Worm (Caenorhabditis elegans) whole organism, L4 larva: Measurements from ENCODE around the gene Y48A6C.4.

Experiments
- D1046.2 ChIP-seq: fragments of 200-800 bp; sonication (Bioruptor generic); IDR thresholded peaks from 2 replicates; pipeline ENCODE4 v1.3.6; 2022; ENCODE audit warnings: missing genetic modification characterization, missing compliant biosample characterization
- F37D6.2 ChIP-seq: sonication (generic microtip); optimal IDR thresholded peaks from 2 replicates; lab custom pipeline; 2016; ENCODE audit warnings: mild to moderate bottlenecking, missing genetic modification characterization, missing compliant biosample characterization
- F49E8.2 ChIP-seq: sonication (generic microtip); optimal IDR thresholded peaks from 2 replicates; lab custom pipeline; 2016; ENCODE audit warnings: missing compliant biosample characterization, mild to moderate bottlenecking, missing genetic modification characterization, borderline replicate concordance
- R02D3.7 ChIP-seq: fragments of 150-350 bp; sonication (generic microtip); optimal IDR thresholded peaks from 3 replicates; lab custom pipeline; 2014; ENCODE audit warnings: missing biosample characterization, missing genetic modification characterization
- T26A8.4 ChIP-seq: fragments of 200-800 bp; sonication (Bioruptor generic); IDR thresholded peaks from 2 replicates; pipeline ENCODE4 v1.3.6; 2022; ENCODE audit warnings: missing genetic modification characterization, missing compliant biosample characterization
- Y105C5A.15 ChIP-seq: fragments of 200-800 bp; sonication (Bioruptor generic); IDR thresholded peaks from 2 replicates; pipeline ENCODE4 v1.3.6; 2022; ENCODE audit warnings: missing genetic modification characterization, missing compliant biosample characterization
- Y48G9A.11 ChIP-seq: fragments of 200-800 bp; sonication (Bioruptor generic); IDR thresholded peaks from 2 replicates; pipeline ENCODE4 v1.3.6; 2022; ENCODE audit warnings: missing genetic modification reagents, missing genetic modification characterization, missing compliant biosample characterization
- Y5F2A.4 ChIP-seq: fragments of 200-800 bp; sonication (Bioruptor generic); optimal IDR thresholded peaks from 2 replicates; lab custom pipeline; 2018; ENCODE audit warnings: mild to moderate bottlenecking, missing genetic modification characterization, missing compliant biosample characterization
- aha-1 ChIP-seq: fragments of 150-350 bp; peaks from one replicate; lab custom pipeline; 2014; ENCODE audit warnings: missing biosample characterization, missing genetic modification characterization
- arid-1 ChIP-seq: fragments of 200-800 bp; sonication (Bioruptor generic); conservative IDR thresholded peaks from 2 replicates; pipeline ENCODE4 v1.3.6; 2022; ENCODE audit warnings: missing genetic modification reagents, missing genetic modification characterization, missing compliant biosample characterization
- ceh-20 ChIP-seq: fragments of 200-800 bp; sonication (Bioruptor generic); IDR thresholded peaks from 2 replicates; pipeline ENCODE4 v1.3.6; 2022; ENCODE audit warnings: missing genetic modification reagents, missing genetic modification characterization, missing compliant biosample characterization
- ceh-44 ChIP-seq: fragments of 200-800 bp; sonication (Bioruptor generic); IDR thresholded peaks from 2 replicates; pipeline ENCODE4 v1.3.6; 2022; ENCODE audit warnings: missing genetic modification reagents, missing genetic modification characterization, missing compliant biosample characterization
- ceh-62 ChIP-seq: sonication (generic microtip); optimal IDR thresholded peaks from 2 replicates; lab custom pipeline; 2017; ENCODE audit warnings: missing biosample characterization, missing genetic modification characterization
- ceh-82 ChIP-seq: sonication (generic microtip); optimal IDR thresholded peaks from 2 replicates; lab custom pipeline; 2017; ENCODE audit warnings: missing biosample characterization, missing genetic modification characterization
- ctbp-1 ChIP-seq: fragments of 200-800 bp; sonication (Bioruptor generic); IDR thresholded peaks from 2 replicates; pipeline ENCODE4 v1.3.6; 2022; ENCODE audit warnings: missing genetic modification reagents, missing genetic modification characterization, missing compliant biosample characterization
- daf-12 ChIP-seq: fragments of 150-350 bp; optimal IDR thresholded peaks from 2 replicates; lab custom pipeline; 2014; ENCODE audit warnings: missing biosample characterization, missing genetic modification reagents, missing genetic modification characterization
- daf-8 ChIP-seq: fragments of 200-800 bp; sonication (Bioruptor generic); IDR thresholded peaks from 2 replicates; pipeline ENCODE4 v1.3.6; 2022; ENCODE audit warnings: missing genetic modification characterization, missing compliant biosample characterization
- dmd-8 ChIP-seq: fragments of 200-800 bp; sonication (Bioruptor generic); IDR thresholded peaks from 2 replicates; pipeline ENCODE4 v1.3.6; 2022; ENCODE audit warnings: missing genetic modification characterization, missing compliant biosample characterization
- dmd-9 ChIP-seq: fragments of 200-800 bp; sonication (Bioruptor generic); IDR thresholded peaks from 2 replicates; pipeline ENCODE4 v1.3.6; 2022; ENCODE audit warnings: missing genetic modification reagents, missing genetic modification characterization, missing compliant biosample characterization
- hlh-11 ChIP-seq: fragments of 200-800 bp; sonication (Bioruptor generic); optimal IDR thresholded peaks from 2 replicates; lab custom pipeline; 2018; ENCODE audit warnings: mild to moderate bottlenecking, missing genetic modification characterization, missing compliant biosample characterization
- lin-1 ChIP-seq: fragments of 200-800 bp; sonication (Bioruptor generic); IDR thresholded peaks from 2 replicates; pipeline ENCODE4 v1.3.6; 2022; ENCODE audit warnings: missing genetic modification reagents, missing genetic modification characterization, missing compliant biosample characterization
- lin-15B ChIP-seq: fragments of 150-350 bp; sonication (generic microtip); optimal IDR thresholded peaks from 3 replicates; lab custom pipeline; 2014; ENCODE audit warnings: missing biosample characterization, missing genetic modification characterization
- lin-38 ChIP-seq: fragments of 200-800 bp; sonication (Bioruptor generic); IDR thresholded peaks from 2 replicates; pipeline ENCODE4 v1.3.6; 2022; ENCODE audit warnings: missing genetic modification reagents, missing genetic modification characterization, missing compliant biosample characterization
- lsy-2 ChIP-seq, 2 experiments: fragments of 150-350 bp in 1 of 2; sonication (generic microtip) in 1 of 2; optimal IDR thresholded peaks; 2 replicates each; lab custom pipeline; 2014 to 2017; ENCODE audit warnings: missing biosample characterization in 2 of 2, missing genetic modification characterization in 2 of 2
- madf-5 ChIP-seq, 2 experiments: fragments of 200-800 bp; sonication (Bioruptor generic); IDR thresholded peaks; 2 replicates each; pipeline ENCODE4 v1.3.6; 2022; ENCODE audit warnings: missing compliant biosample characterization in 2 of 2, missing genetic modification characterization in 2 of 2
- madf-9 ChIP-seq: fragments of 200-800 bp; sonication (Bioruptor generic); conservative IDR thresholded peaks from 2 replicates; pipeline ENCODE4 v1.3.6; 2022; ENCODE audit warnings: missing genetic modification reagents, missing genetic modification characterization, missing compliant biosample characterization
- mxl-2 ChIP-seq: fragments of 200-800 bp; sonication (Bioruptor generic); conservative IDR thresholded peaks from 2 replicates; pipeline ENCODE4 v1.3.6; 2022; ENCODE audit warnings: missing genetic modification reagents, missing genetic modification characterization, missing compliant biosample characterization
- nhr-102 ChIP-seq: sonication (generic microtip); optimal IDR thresholded peaks from 2 replicates; lab custom pipeline; 2016; ENCODE audit warnings: mild to moderate bottlenecking, missing genetic modification characterization, moderate library complexity, missing compliant biosample characterization
- nhr-237 ChIP-seq: sonication (generic microtip); optimal IDR thresholded peaks from 2 replicates; lab custom pipeline; 2017; ENCODE audit warnings: missing biosample characterization, missing genetic modification characterization
- nhr-48 ChIP-seq: sonication (generic microtip); optimal IDR thresholded peaks from 2 replicates; lab custom pipeline; 2016; ENCODE audit warnings: mild to moderate bottlenecking, missing genetic modification characterization, missing compliant biosample characterization
- nhr-6 ChIP-seq: fragments of 150-350 bp; optimal IDR thresholded peaks from 2 replicates; lab custom pipeline; 2014; ENCODE audit warnings: missing biosample characterization, missing genetic modification characterization
- php-3 ChIP-seq: fragments of 200-800 bp; sonication (Bioruptor generic); IDR thresholded peaks from 2 replicates; pipeline ENCODE4 v1.3.6; 2022; ENCODE audit warnings: missing genetic modification reagents, missing genetic modification characterization, missing compliant biosample characterization
- saeg-2 ChIP-seq: fragments of 200-800 bp; sonication (Bioruptor generic); IDR thresholded peaks from 2 replicates; pipeline ENCODE4 v1.3.6; 2022; ENCODE audit warnings: missing genetic modification reagents, missing genetic modification characterization, missing compliant biosample characterization
- skn-1 ChIP-seq: fragments of 150-350 bp; optimal IDR thresholded peaks from 2 replicates; lab custom pipeline; 2014; ENCODE audit warnings: missing biosample characterization, missing genetic modification characterization
- snpc-1.2 ChIP-seq: fragments of 200-800 bp; sonication (Bioruptor generic); IDR thresholded peaks from 2 replicates; pipeline ENCODE4 v1.3.6; 2022; ENCODE audit warnings: missing genetic modification reagents, missing genetic modification characterization, missing compliant biosample characterization
- snpc-4 ChIP-seq: fragments of 150-350 bp; optimal IDR thresholded peaks from 2 replicates; lab custom pipeline; 2014; ENCODE audit warnings: missing biosample characterization, missing genetic modification characterization
- unc-130 ChIP-seq: sonication (generic microtip); optimal IDR thresholded peaks from 2 replicates; lab custom pipeline; 2016; ENCODE audit warnings: missing genetic modification reagents, missing genetic modification characterization, missing compliant biosample characterization
- zag-1 ChIP-seq: fragments of 150-350 bp; optimal IDR thresholded peaks from 2 replicates; lab custom pipeline; 2014; ENCODE audit warnings: missing biosample characterization, missing genetic modification characterization
- ztf-11 ChIP-seq: fragments of 150-350 bp; optimal IDR thresholded peaks from 2 replicates; lab custom pipeline; 2014; ENCODE audit warnings: missing biosample characterization, missing genetic modification characterization

The Y48A6C.4 gene

DNA sequence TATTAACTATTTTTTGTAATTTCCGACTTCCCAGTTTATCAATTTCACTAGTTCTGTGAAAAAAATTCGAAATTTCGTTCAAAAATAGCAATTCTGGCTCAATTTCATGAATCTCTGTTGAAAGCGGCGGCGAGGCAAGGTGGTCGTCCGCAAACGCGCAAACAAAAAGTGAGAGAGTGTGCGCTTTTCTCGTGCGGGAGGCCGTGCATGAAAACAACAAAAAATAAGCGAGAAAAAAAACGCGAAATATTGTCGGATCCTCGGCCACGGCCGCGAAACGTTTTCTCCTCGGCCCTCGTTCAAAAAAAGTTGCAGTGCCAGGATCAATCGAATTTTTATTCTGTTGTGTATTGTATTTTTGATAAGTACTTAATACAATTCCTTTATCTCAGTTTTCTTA lies 6.9 kb upstream of the Y48A6C.4 start (continued):
- TF ChIP-seq daf-12 (tag; lab: Kevin White, UChicago) (no peak), snpc-4 (tag; lab: Kevin White, UChicago) (no peak), ctbp-1 (GFP tag; lab: Robert Waterston, UW) (no peak), skn-1 (tag; lab: Kevin White, UChicago) (no peak), madf-5 (GFP tag; IDR thresholded peaks at IDR 0.05; lab: Robert Waterston, UW) (no peak), F37D6.2 (peak; percentile 9), dmd-8 (no peak), nhr-237 (tag; lab: Kevin White, UChicago) (no peak), ceh-20 (GFP tag; lab: Robert Waterston, UW) (peak; percentile 59; the same call in 1 of the 2 replicates), R02D3.7 (tag; lab: Kevin White, UChicago) (no peak), lsy-2 (tag; optimal IDR thresholded peaks at IDR 0.05; lab: Kevin White, UChicago) (peak in 1 of 2 experiments; percentile 47), ceh-62 (tag; lab: Kevin White, UChicago) (no peak), daf-8 (GFP tag; lab: Robert Waterston, UW) (no peak), F49E8.2 (no peak), dmd-9 (GFP tag; lab: Robert Waterston, UW) (peak; percentile 84), saeg-2 (GFP tag; lab: Robert Waterston, UW) (no peak), D1046.2 (GFP tag; lab: Robert Waterston, UW) (no peak), hlh-11 (tag; lab: Kevin White, UChicago) (peak; percentile 59), lin-38 (peak; percentile 89), Y5F2A.4 (GFP tag; lab: Kevin White, UChicago) (no peak), ztf-11 (no peak), Y105C5A.15 (GFP tag; lab: Robert Waterston, UW) (no peak), nhr-6 (tag; lab: Kevin White, UChicago) (no peak), mxl-2 (GFP tag; lab: Robert Waterston, UW) (no peak)
- TF ChIP-seq, all 104 proteins: peak for 32

- no peak for TF ChIP-seq zag-1 (tag; lab: Kevin White, UChicago)
- TF ChIP-seq ceh-82 (tag; lab: Kevin White, UChicago): no peak
- TF ChIP-seq nhr-48: no peak
Measured at ce11 chrIII:11113845-11114244, 5.8 kb upstream of the Y48A6C.4 start.

DNA sequence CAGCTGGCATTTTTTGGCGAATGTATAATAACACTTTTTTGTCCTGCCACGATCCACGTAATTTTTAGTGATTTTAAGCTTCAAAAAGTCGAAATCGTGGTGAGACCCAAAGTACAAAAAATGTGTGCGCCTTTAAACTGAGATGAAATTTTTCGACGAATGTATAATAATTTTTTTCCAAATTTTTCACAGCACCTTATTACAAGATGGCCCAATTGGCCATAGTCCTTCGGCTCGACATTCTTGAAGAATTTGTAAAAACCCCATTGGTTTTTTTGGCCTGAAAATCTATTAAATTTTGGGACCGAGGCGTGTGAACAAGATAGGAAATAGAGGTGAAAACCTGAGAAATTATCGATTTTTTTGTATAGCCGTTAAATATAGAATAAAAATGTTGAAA lies 3.6 kb upstream of the Y48A6C.4 start:
- TF ChIP-seq lin-15B (tag; lab: Kevin White, UChicago) (no peak), aha-1 (tag; lab: Kevin White, UChicago) (peak; percentile 51)

- peak; percentile 52; the same call in 1 of the 2 replicates for TF ChIP-seq snpc-1.2 (GFP tag; lab: Robert Waterston, UW)
- peak; percentile 35; the same call in 1 of the 2 replicates for TF ChIP-seq arid-1
- TF ChIP-seq php-3 (GFP tag; lab: Robert Waterston, UW): 0 out of 2 replicates have a peak, but pooled peaks have one; percentile 41
- TF ChIP-seq Y48G9A.11 (GFP tag; lab: Robert Waterston, UW): peak; percentile 53; the same call in 1 of the 2 replicates
- peak; percentile 33; the same call in 1 of the 2 replicates for TF ChIP-seq T26A8.4 (GFP tag; lab: Robert Waterston, UW)
- peak; percentile 65; the same call in 1 of the 2 replicates for TF ChIP-seq lin-1 (GFP tag; lab: Robert Waterston, UW)
- TF ChIP-seq F49E8.2: peak; percentile 48
- TF ChIP-seq dmd-8: peak; percentile 51; the same call in 1 of the 2 replicates
- 0 out of 2 replicates have a peak, but pooled peaks have one; percentile 32 for TF ChIP-seq Y105C5A.15 (GFP tag; lab: Robert Waterston, UW)
- peak; percentile 74; the same call in 1 of the 2 replicates for TF ChIP-seq ceh-44 (GFP tag; lab: Robert Waterston, UW)
- TF ChIP-seq nhr-102 (tag; lab: Kevin White, UChicago): peak; percentile 42
- TF ChIP-seq lin-38: peak; percentile 85
- peak; percentile 45; the same call in 1 of the 2 replicates for TF ChIP-seq madf-9 (GFP tag; lab: Robert Waterston, UW)
- TF ChIP-seq unc-130 (GFP tag; lab: Kevin White, UChicago): peak; percentile 52
Measured at ce11 chrIII:11118107-11118506, 1.5 kb upstream of the Y48A6C.4 start.
